Fruit fly (Drosophila melanogaster): ENCODE results near the gene Iris.

dm6 chr2L:1169867-1170415 is 36.0 kb upstream of the Iris start, which contains the start of the genes CG31922 and Plap:
- TF ChIP-seq rgr (GFP tag; optimal IDR thresholded peaks at IDR 0.05): peak; percentile 80
- TF ChIP-seq Abd-B (GFP tag; optimal IDR thresholded peaks at IDR 0.05): no peak
- no peak for TF ChIP-seq Mio (GFP tag; optimal IDR thresholded peaks at IDR 0.05)
- TF ChIP-seq Dfd (GFP tag; optimal IDR thresholded peaks at IDR 0.05): no peak
- no peak for TF ChIP-seq Rel (GFP tag; optimal IDR thresholded peaks at IDR 0.05)
- peak; percentile 97 for TF ChIP-seq Rel (tag; optimal IDR thresholded peaks at IDR 0.05)
- TF ChIP-seq Hr83 (GFP tag; optimal IDR thresholded peaks at IDR 0.05; ENCODE audit: poor library complexity, severe bottlenecking): peak; percentile 61
- TF ChIP-seq Myc (optimal IDR thresholded peaks at IDR 0.05): peak; percentile 63
- TF ChIP-seq br (GFP tag; optimal IDR thresholded peaks at IDR 0.05): peak; percentile 76
- TF ChIP-seq CG32264 (GFP tag; optimal IDR thresholded peaks at IDR 0.05): no peak
- no peak for TF ChIP-seq Hr78 (GFP tag; optimal IDR thresholded peaks at IDR 0.05)
- no peak for TF ChIP-seq lola (GFP tag; optimal IDR thresholded peaks at IDR 0.05)
